Fruit fly (Drosophila melanogaster) whole organism, embryonic: ENCODE results near the gene CG31883.

ENCODE experiments used
- CG10274 ChIP-seq: fragments of 200-800 bp; sonication (Bioruptor generic); optimal IDR thresholded peaks from 3 replicates; lab custom pipeline; 2017; ENCODE audit warnings: missing biosample characterization, mild to moderate bottlenecking, missing genetic modification characterization
- CG10431 ChIP-seq: fragments of 200-800 bp; sonication (Bioruptor generic); optimal IDR thresholded peaks from 3 replicates; lab custom pipeline; 2018; ENCODE audit warnings: missing biosample characterization, mild to moderate bottlenecking, missing genetic modification characterization
- CG10543 ChIP-seq: fragments of 200-800 bp; sonication (Bioruptor generic); optimal IDR thresholded peaks from 3 replicates; lab custom pipeline; 2017; ENCODE audit warnings: missing biosample characterization, mild to moderate bottlenecking, missing genetic modification characterization, moderate library complexity
- CG11560 ChIP-seq: fragments of 200-800 bp; sonication (Bioruptor generic); IDR thresholded peaks from 3 replicates; pipeline ENCODE4 v1.3.6; 2022; ENCODE audit warnings: missing biosample characterization, missing genetic modification characterization
- CG12769 ChIP-seq: fragments of 200-800 bp; sonication (Bioruptor generic); optimal IDR thresholded peaks from 2 replicates; lab custom pipeline; 2019; ENCODE audit warnings: missing biosample characterization, mild to moderate bottlenecking, missing genetic modification characterization, moderate library complexity
- CG15073 ChIP-seq: fragments of 200-800 bp; sonication (Bioruptor generic); optimal IDR thresholded peaks from 2 replicates; lab custom pipeline; 2016; ENCODE audit warnings: missing biosample characterization, missing genetic modification characterization
- CG1647 ChIP-seq: fragments of 200-800 bp; sonication (Bioruptor generic); optimal IDR thresholded peaks from 3 replicates; lab custom pipeline; 2016; ENCODE audit warnings: missing biosample characterization, missing genetic modification characterization
- CG17328 ChIP-seq: fragments of 200-800 bp; sonication (Bioruptor generic); IDR thresholded peaks from 2 replicates; pipeline ENCODE4 v1.3.6; 2022; ENCODE audit warnings: missing biosample characterization, missing genetic modification characterization
- CG18262 ChIP-seq: fragments of 200-800 bp; optimal IDR thresholded peaks from 3 replicates; lab custom pipeline; 2019; ENCODE audit warnings: missing biosample characterization, mild to moderate bottlenecking, missing genetic modification characterization, moderate library complexity
- CG18599 ChIP-seq: fragments of 200-800 bp; sonication (Bioruptor generic); optimal IDR thresholded peaks from 3 replicates; lab custom pipeline; 2017; ENCODE audit warnings: missing biosample characterization, missing genetic modification characterization, mild to moderate bottlenecking, moderate library complexity, missing genetic modification reagents
- CG30403 ChIP-seq: fragments of 200-800 bp; sonication (Bioruptor generic); optimal IDR thresholded peaks from 3 replicates; lab custom pipeline; 2016; ENCODE audit warnings: missing biosample characterization, missing genetic modification characterization
- CG31224 ChIP-seq: fragments of 200-800 bp; sonication (Bioruptor generic); IDR thresholded peaks from 2 replicates; pipeline ENCODE4 v1.3.6; 2022; ENCODE audit warnings: missing biosample characterization, missing genetic modification characterization
- CG31388 ChIP-seq: fragments of 200-800 bp; sonication (Bioruptor generic); optimal IDR thresholded peaks from 2 replicates; lab custom pipeline; 2016; ENCODE audit warnings: missing biosample characterization, missing genetic modification characterization
- CG33557 ChIP-seq: fragments of 200-800 bp; sonication (Bioruptor generic); optimal IDR thresholded peaks from 2 replicates; lab custom pipeline; 2019; ENCODE audit warnings: missing biosample characterization, mild to moderate bottlenecking, missing genetic modification characterization, moderate library complexity
- CG4707 ChIP-seq: fragments of 200-800 bp; sonication (Bioruptor generic); optimal IDR thresholded peaks from 2 replicates; lab custom pipeline; 2018; ENCODE audit warnings: missing biosample characterization, mild to moderate bottlenecking, missing genetic modification characterization, moderate library complexity
- CG4854 ChIP-seq: fragments of 200-800 bp; sonication (Bioruptor generic); optimal IDR thresholded peaks from 2 replicates; lab custom pipeline; 2016; ENCODE audit warnings: missing biosample characterization, missing genetic modification characterization, inconsistent platforms
- CG7963 ChIP-seq: fragments of 200-800 bp; sonication (Bioruptor generic); IDR thresholded peaks from 3 replicates; pipeline ENCODE4 v1.3.6; 2022; ENCODE audit warnings: missing biosample characterization, missing genetic modification characterization; ENCODE audit not compliant: partially characterized antibody
- CG8281 ChIP-seq: fragments of 200-800 bp; sonication (Bioruptor generic); optimal IDR thresholded peaks from 2 replicates; lab custom pipeline; 2018; ENCODE audit warnings: missing biosample characterization, mild to moderate bottlenecking, missing genetic modification characterization, moderate library complexity
- CG8359 ChIP-seq: fragments of 200-800 bp; sonication (Bioruptor generic); optimal IDR thresholded peaks from 2 replicates; lab custom pipeline; 2017; ENCODE audit warnings: missing biosample characterization, mild to moderate bottlenecking, missing genetic modification characterization, borderline replicate concordance
- CG8765 ChIP-seq: fragments of 200-800 bp; sonication (Bioruptor generic); IDR thresholded peaks from 2 replicates; pipeline ENCODE4 v1.3.6; 2022; ENCODE audit warnings: missing biosample characterization, missing genetic modification characterization
- D19A ChIP-seq: fragments of 200-800 bp; optimal IDR thresholded peaks from 3 replicates; lab custom pipeline; 2019; ENCODE audit warnings: missing biosample characterization, mild to moderate bottlenecking, missing genetic modification characterization, moderate library complexity
- Drgx ChIP-seq: fragments of 200-800 bp; sonication (Bioruptor generic); IDR thresholded peaks from 2 replicates; pipeline ENCODE4 v1.3.6; 2022; ENCODE audit warnings: missing biosample characterization, missing genetic modification characterization
- E2f2 ChIP-seq: fragments of 200-800 bp; sonication (Bioruptor generic); IDR thresholded peaks from 2 replicates; pipeline ENCODE4 v1.3.6; 2022; ENCODE audit warnings: missing biosample characterization, missing genetic modification characterization
- H2.0 ChIP-seq: fragments of 200-800 bp; sonication (Bioruptor generic); IDR thresholded peaks from 2 replicates; pipeline ENCODE4 v1.3.6; 2022; ENCODE audit warnings: missing biosample characterization, missing genetic modification characterization
- HLH4C ChIP-seq: fragments of 200-800 bp; sonication (Bioruptor generic); IDR thresholded peaks from 3 replicates; pipeline ENCODE4 v1.3.6; 2022; ENCODE audit warnings: missing biosample characterization, missing genetic modification characterization; ENCODE audit not compliant: partially characterized antibody
- Jarid2 ChIP-seq: fragments of 200-800 bp; sonication (Bioruptor generic); optimal IDR thresholded peaks from 3 replicates; lab custom pipeline; 2017; ENCODE audit warnings: mild to moderate bottlenecking, missing biosample characterization, missing genetic modification reagents, missing genetic modification characterization
- NFAT ChIP-seq: fragments of 200-800 bp; sonication (Bioruptor generic); IDR thresholded peaks from 2 replicates; pipeline ENCODE4 v1.3.6; 2022; ENCODE audit warnings: missing biosample characterization, missing genetic modification characterization
- PHDP ChIP-seq: fragments of 200-800 bp; sonication (Bioruptor generic); optimal IDR thresholded peaks from 3 replicates; lab custom pipeline; 2018; ENCODE audit warnings: missing biosample characterization, mild to moderate bottlenecking, missing genetic modification characterization, moderate library complexity
- Ptx1 ChIP-seq: fragments of 200-800 bp; sonication (Bioruptor generic); IDR thresholded peaks from 2 replicates; pipeline ENCODE4 v1.3.6; 2022; ENCODE audit warnings: missing biosample characterization, missing genetic modification characterization
- Side ChIP-seq: fragments of 200-800 bp; sonication (Bioruptor generic); optimal IDR thresholded peaks from 2 replicates; lab custom pipeline; 2016; ENCODE audit warnings: missing biosample characterization, missing genetic modification characterization
- Sin3A ChIP-seq: fragments of >200 bp; optimal IDR thresholded peaks from 2 replicates; lab custom pipeline; 2018
- Sry-δ ChIP-seq: fragments of 200-800 bp; sonication (Bioruptor generic); optimal IDR thresholded peaks from 2 replicates; lab custom pipeline; 2016; ENCODE audit warnings: missing biosample characterization, missing genetic modification characterization
- Trl ChIP-seq, 3 experiments: fragments of >200 bp in 2 of 3; fragments of 200-800 bp in 1 of 3; sonication (Bioruptor generic) in 1 of 3; optimal IDR thresholded peaks; 2 replicates in 1 of 3; 3 replicates in 2 of 3; lab custom pipeline; 2016 to 2017; ENCODE audit warnings: missing biosample characterization in 1 of 3, missing genetic modification characterization in 1 of 3
- bcd ChIP-seq: fragments of 200-800 bp; sonication (Bioruptor generic); optimal IDR thresholded peaks from 2 replicates; lab custom pipeline; 2017; ENCODE audit warnings: missing biosample characterization, mild to moderate bottlenecking, missing genetic modification characterization
- cato ChIP-seq: fragments of 200-800 bp; sonication (Bioruptor generic); optimal IDR thresholded peaks from 2 replicates; lab custom pipeline; 2016; ENCODE audit warnings: missing biosample characterization, missing genetic modification characterization, borderline replicate concordance
- crol ChIP-seq: fragments of 200-800 bp; sonication (Bioruptor generic); IDR thresholded peaks from 2 replicates; pipeline ENCODE4 v1.3.6; 2022; ENCODE audit warnings: missing biosample characterization, missing genetic modification characterization
- crp ChIP-seq, 2 experiments: fragments of 200-800 bp; sonication (Bioruptor generic); optimal IDR thresholded peaks; 2 replicates in 1 of 2; 3 replicates in 1 of 2; lab custom pipeline; 2017; ENCODE audit warnings: missing biosample characterization in 2 of 2, missing genetic modification characterization in 2 of 2, mild to moderate bottlenecking in 1 of 2, moderate library complexity in 1 of 2
- dpn ChIP-seq, 2 experiments: fragments of 200-800 bp; sonication (Bioruptor generic); optimal IDR thresholded peaks; 3 replicates each; lab custom pipeline; 2016; ENCODE audit warnings: missing biosample characterization in 2 of 2, missing genetic modification characterization in 2 of 2
- gem ChIP-seq: fragments of 200-800 bp; sonication (Bioruptor generic); optimal IDR thresholded peaks from 2 replicates; lab custom pipeline; 2019; ENCODE audit warnings: missing biosample characterization, mild to moderate bottlenecking, missing genetic modification characterization, moderate library complexity
- kah ChIP-seq: fragments of 200-800 bp; sonication (Bioruptor generic); optimal IDR thresholded peaks from 2 replicates; lab custom pipeline; 2018; ENCODE audit warnings: missing biosample characterization, mild to moderate bottlenecking, missing genetic modification characterization
- phol ChIP-seq: fragments of 200-800 bp; sonication (Bioruptor generic); optimal IDR thresholded peaks from 3 replicates; lab custom pipeline; 2018; ENCODE audit warnings: missing biosample characterization, mild to moderate bottlenecking, missing genetic modification characterization, moderate library complexity
- sd ChIP-seq: fragments of 200-800 bp; sonication (Bioruptor generic); optimal IDR thresholded peaks from 3 replicates; lab custom pipeline; 2018; ENCODE audit warnings: missing biosample characterization, mild to moderate bottlenecking, missing genetic modification characterization, moderate library complexity
- slbo ChIP-seq: fragments of 200-800 bp; sonication (Bioruptor generic); IDR thresholded peaks from 2 replicates; pipeline ENCODE4 v1.3.6; 2022; ENCODE audit warnings: missing biosample characterization, missing genetic modification characterization
- sr ChIP-seq: fragments of 200-800 bp; sonication (Bioruptor generic); IDR thresholded peaks from 3 replicates; pipeline ENCODE4 v1.3.6; 2022; ENCODE audit warnings: missing biosample characterization, missing genetic modification characterization
- sug ChIP-seq: fragments of 200-800 bp; optimal IDR thresholded peaks from 2 replicates; lab custom pipeline; 2019; ENCODE audit warnings: missing biosample characterization, mild to moderate bottlenecking, missing genetic modification characterization, moderate library complexity
- z ChIP-seq: fragments of 200-800 bp; sonication (Bioruptor generic); IDR thresholded peaks from 3 replicates; pipeline ENCODE4 v1.3.6; 2022; ENCODE audit warnings: missing biosample characterization, missing genetic modification characterization

The CG31883 gene

DNA sequence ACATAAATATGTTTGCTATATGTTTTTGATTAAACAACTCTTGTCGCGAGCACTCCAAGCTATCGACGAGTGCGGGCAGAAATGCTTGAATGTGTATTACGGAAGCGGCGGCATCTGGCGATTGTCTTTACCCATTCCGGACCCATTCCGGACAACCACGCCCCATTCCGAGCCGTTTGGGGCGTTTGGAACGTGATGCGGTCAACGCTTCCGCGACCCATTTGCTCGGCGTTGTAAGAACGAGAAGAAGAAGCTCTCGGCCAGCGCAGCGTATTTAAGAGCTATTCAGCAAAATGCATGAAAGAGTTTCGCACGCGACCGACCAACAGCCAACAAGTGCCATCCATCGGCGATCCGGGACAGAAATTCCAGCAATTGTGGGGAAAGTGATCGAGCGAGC lies 17.2 kb downstream of the CG31883 start, which contains the start of gene CG13114:
Gene CG13114, plus strand, starts transcription at position 301 of the 400 bp plus-strand sequence.
- no peak for TF ChIP-seq sug (tag; lab: Kevin White, UChicago)
- no peak for TF ChIP-seq Sry-δ (GFP tag; lab: Kevin White, UChicago)

DNA sequence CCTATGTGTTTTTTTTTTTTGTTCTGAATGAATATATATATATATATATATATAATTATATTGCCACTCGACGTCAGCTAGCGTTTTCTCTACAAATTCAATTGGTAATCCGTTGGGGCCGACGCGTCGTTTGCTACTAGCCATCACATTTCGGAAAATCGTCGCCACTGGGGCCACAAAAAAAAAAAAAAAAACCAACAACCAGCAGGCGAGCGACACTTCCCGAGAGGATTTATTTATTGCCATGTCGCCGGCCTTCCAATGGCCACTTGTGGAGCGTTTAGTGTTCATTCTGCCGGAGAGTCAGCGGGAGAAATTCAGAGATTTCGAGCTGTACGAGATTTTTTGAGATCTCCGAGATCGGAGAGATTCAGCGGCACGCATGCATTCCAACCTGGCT lies 22.6 kb downstream of the CG31883 start:
- TF ChIP-seq CG8281 (no peak), Trl (optimal IDR thresholded peaks at IDR 0.05; lab: Kevin White, UChicago) (peak; percentile 6 to 15), Trl (GFP tag; optimal IDR thresholded peaks at IDR 0.05; lab: Kevin White, UChicago) (no peak), kah (GFP tag; lab: Kevin White, UChicago) (peak; percentile 95), CG18262 (tag; lab: Kevin White, UChicago) (no peak), CG10543 (GFP tag; lab: Kevin White, UChicago) (peak; percentile 29), sd (tag; lab: Kevin White, UChicago) (peak; percentile 43), Drgx (GFP tag; lab: Robert Waterston, UW) (peak; percentile 60)

DNA sequence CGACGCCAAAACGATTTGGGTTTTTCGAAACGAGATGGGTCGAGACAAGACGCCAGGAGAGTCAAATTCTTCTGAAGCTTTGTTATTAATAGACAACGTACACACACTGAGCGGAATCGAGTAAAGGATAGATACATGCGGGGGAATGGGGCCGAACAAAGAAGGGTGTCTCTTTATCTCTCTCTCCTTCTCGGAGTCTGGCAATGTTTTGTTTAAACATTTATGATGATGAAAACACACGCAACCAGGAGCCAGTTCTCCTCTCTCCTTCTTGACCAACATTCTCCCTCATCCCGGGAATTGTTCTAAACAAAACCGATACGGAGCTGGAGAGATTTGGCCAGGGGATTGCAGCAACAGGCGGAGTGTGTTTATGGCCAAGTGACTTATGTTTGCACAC lies 29.5 kb downstream of the CG31883 start:
- TF ChIP-seq CG11560 (tag; lab: Robert Waterston, UW) (no peak), CG30403 (no peak), slbo (GFP tag; lab: Robert Waterston, UW) (peak; percentile 6; the same call in 1 of the 2 replicates), CG10274 (GFP tag; lab: Kevin White, UChicago) (no peak), crol (GFP tag; lab: Robert Waterston, UW) (peak; percentile 62), Sin3A (lab: Kevin White, UChicago) (no peak), D19A (tag; lab: Kevin White, UChicago) (no peak), Jarid2 (GFP tag; lab: Kevin White, UChicago) (no peak), CG1647 (GFP tag; lab: Kevin White, UChicago) (no peak), bcd (no peak), CG4854 (GFP tag; lab: Kevin White, UChicago) (no peak), CG33557 (GFP tag; lab: Kevin White, UChicago) (no peak), CG17328 (GFP tag; lab: Robert Waterston, UW) (no peak), sr (no peak), cato (GFP tag; lab: Kevin White, UChicago) (no peak), CG10543 (GFP tag; lab: Kevin White, UChicago) (peak; percentile 9), CG12769 (tag; lab: Kevin White, UChicago) (peak; percentile 85), CG10431 (GFP tag; lab: Kevin White, UChicago) (no peak), NFAT (GFP tag; lab: Robert Waterston, UW) (no peak), PHDP (tag; lab: Kevin White, UChicago) (no peak), phol (tag; lab: Kevin White, UChicago) (no peak), CG7963 (GFP tag; lab: Robert Waterston, UW) (no peak), kah (GFP tag; lab: Kevin White, UChicago) (peak; percentile 55), E2f2 (GFP tag; lab: Robert Waterston, UW) (no peak), crp (GFP tag; optimal IDR thresholded peaks at IDR 0.05; lab: Kevin White, UChicago) (no peak), Side (GFP tag; lab: Kevin White, UChicago) (no peak), dpn (GFP tag; optimal IDR thresholded peaks at IDR 0.05; lab: Kevin White, UChicago) (no peak), CG8765 (GFP tag; lab: Robert Waterston, UW) (no peak), CG15073 (no peak), sd (tag; lab: Kevin White, UChicago) (peak; percentile 57), z (GFP tag; lab: Robert Waterston, UW) (no peak), CG31388 (no peak), Trl (optimal IDR thresholded peaks at IDR 0.05; lab: Kevin White, UChicago) (peak in 1 of 2 experiments; percentile 12), Trl (GFP tag; optimal IDR thresholded peaks at IDR 0.05; lab: Kevin White, UChicago) (no peak), H2.0 (GFP tag; lab: Robert Waterston, UW) (no peak), gem (tag; lab: Kevin White, UChicago) (no peak), CG18599 (no peak), Ptx1 (no peak), HLH4C (GFP tag; lab: Robert Waterston, UW) (no peak), CG31224 (GFP tag; lab: Robert Waterston, UW) (no peak), CG8359 (no peak), CG4707 (GFP tag; lab: Kevin White, UChicago) (no peak)
